Fruit fly (Drosophila melanogaster) whole organism: ENCODE results near the gene CG6652.

Experiments used
- CG8478 ChIP-seq: fragments of >200 bp; optimal IDR thresholded peaks from 2 replicates; lab custom pipeline; 2018; ENCODE audit warnings: inconsistent platforms
- Dll ChIP-seq: fragments of >200 bp; optimal IDR thresholded peaks from 2 replicates; lab custom pipeline; 2017
- EcR ChIP-seq, 2 experiments: fragments of >200 bp; optimal IDR thresholded peaks; 2 replicates each; lab custom pipeline; 2017; ENCODE audit warnings: missing biosample characterization in 2 of 2, missing genetic modification characterization in 2 of 2, missing genetic modification reagents in 2 of 2
- pan ChIP-seq: fragments of >200 bp; optimal IDR thresholded peaks from 2 replicates; lab custom pipeline; 2017
- psq ChIP-seq: fragments of >200 bp; optimal IDR thresholded peaks from 2 replicates; lab custom pipeline; 2017
- usp ChIP-seq: fragments of >200 bp; optimal IDR thresholded peaks from 2 replicates; lab custom pipeline; 2017; ENCODE audit warnings: missing biosample characterization, missing genetic modification characterization, mixed read lengths

Gene CG6652

DNA sequence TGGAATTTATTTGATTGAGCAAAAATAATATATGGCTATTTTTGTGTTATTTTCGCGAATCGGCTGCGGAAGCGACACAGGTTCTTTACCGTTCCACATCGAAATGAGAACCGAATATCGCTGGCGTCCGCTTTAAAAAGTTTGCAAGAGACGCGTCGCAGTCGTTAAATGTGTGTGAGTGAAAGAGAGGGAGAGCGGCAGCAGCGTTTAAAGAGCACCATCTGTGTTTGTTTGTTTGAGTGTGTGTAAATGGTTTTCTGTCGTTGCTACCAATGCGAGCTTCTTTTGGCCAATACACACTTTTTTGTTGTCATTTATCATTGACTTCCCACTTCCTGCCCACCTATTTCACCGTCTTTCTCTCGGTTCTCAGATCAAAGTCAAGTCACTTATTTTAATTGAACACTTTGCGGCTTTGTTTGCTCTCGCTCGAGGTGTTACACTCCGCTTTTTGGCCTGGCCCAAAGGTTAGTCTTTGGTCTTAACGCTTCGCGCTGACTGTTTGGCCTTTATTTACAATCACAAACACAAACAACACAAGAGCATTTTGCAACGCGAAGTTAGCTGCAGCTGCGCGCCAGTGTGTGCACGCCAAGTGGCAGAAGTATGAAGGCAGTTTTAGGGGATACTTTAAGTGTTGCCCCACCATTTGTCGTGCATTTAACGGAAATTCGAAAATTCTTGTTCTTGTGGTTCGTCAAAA lies 10.5 kb downstream of the CG6652 start, which contains the start of gene CG3764:
Gene CG3764 (minus strand): TSS at position 549 of the 703 bp plus-strand sequence.
- no peak for TF ChIP-seq EcR (GFP tag; optimal IDR thresholded peaks at IDR 0.05; lab: Kevin White, UChicago)
- peak; percentile 74 for TF ChIP-seq Dll (lab: Kevin White, UChicago)
- no peak for TF ChIP-seq CG8478

DNA sequence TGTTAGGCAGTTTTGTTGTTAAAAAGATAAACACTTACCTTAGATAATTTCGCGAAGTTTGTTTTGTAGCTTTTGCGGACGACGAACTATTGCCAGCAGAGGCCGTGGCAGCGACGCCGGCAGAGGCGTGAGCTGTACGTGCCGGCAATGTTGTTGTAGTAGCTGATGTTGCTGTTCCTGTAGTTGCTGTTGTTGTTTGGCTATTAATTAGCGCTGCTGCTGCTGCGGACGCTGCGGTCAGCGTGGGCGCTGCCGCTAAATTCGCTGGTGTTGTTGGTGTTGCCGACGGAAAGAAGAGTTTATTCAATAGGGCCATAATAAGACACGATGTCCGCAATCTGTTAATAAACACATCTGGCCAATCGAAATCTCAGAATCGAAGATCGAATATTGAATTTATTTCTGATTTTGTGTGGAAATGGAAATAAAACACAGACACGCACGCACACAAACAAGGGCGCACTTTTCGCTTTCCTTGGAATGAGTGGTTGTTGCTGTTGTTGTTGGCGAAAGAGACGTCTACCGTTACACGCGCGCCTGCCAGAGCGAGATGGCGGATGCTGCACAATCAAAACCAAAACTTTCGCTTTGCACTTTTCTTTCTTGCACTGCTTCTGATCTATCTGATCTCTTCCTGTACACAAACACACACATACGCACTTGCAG lies 11.2 kb downstream of the CG6652 start:
- TF ChIP-seq psq (lab: Kevin White, UChicago) (no peak), Dll (lab: Kevin White, UChicago) (no peak), pan (no peak), CG8478 (peak; percentile 43), usp (GFP tag; lab: Kevin White, UChicago) (no peak), EcR (GFP tag; optimal IDR thresholded peaks at IDR 0.05; lab: Kevin White, UChicago) (no peak)

DNA sequence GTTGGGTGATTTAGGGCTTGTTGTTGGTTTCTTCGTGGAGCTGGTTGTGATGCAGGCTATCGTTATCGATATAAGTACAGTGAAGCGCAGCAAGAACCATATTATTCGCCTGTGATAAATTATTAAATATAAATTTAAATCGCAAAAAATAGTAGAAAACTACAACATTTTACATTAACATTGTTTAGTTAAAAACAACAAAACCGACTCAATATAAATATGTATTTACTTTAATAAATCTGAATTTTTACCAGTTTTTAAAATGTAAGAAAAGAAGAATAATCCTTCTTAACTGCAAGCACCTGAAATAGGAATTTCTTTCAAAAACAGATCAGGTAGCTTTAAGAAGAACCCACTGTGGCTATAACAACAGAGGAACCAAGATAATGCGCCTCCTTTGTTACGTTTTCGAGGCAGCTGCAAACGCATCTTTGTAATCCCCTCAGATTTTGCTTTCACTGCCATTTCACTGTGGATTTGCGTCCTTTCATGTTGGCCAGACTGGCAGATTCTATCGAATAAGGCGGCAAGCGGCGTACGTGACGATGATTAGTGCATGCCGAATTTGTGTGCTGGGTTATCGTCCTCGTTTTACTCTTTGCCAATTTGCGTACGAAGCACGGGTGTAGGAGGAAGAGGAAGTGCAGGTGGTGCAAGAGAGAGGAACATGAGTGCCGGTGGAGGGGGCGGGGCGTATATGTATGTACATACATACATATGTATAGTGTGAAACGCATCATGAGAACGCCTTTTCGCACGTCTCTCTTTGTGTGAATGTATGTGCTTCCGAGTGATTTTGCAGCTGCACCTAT lies 12.0 kb downstream of the CG6652 start:
- TF ChIP-seq CG8478 (peak; percentile 24), usp (GFP tag; lab: Kevin White, UChicago) (no peak)

DNA sequence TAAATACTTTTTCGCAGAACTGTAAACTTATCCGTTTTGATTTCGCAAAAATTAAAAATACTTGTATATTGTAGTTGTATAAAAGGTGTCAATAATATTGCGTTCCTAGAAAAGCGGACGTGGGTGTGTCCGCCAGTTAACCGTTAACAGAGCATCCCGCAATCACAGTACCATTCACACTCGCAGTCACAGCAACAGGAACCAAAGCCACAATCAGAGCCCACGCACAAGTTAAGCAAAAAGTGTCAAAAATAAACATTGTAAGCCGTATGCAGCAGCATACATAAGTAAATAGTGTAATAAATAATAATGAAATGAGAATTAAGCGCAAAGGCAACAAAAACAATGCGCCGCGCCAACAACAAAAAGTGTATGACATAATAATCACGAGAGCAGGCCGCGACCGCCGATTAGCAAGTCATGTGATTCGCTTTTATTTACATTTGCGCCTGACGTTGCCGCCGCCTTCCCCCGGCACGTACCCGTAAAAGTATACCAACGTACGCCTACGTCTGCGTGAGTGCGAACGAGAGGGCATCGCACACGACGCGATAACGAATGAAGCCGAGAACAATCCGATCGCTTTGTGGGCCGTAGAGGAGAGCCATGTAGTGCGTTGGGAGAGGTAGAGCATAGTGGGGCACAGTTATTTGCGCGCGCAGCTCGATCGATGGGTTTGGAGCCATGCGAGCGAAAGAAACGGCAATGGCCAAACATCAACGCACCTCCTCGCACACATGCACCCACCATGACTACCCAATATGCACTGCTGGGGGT lies 12.8 kb downstream of the CG6652 start:
- TF ChIP-seq Dll (lab: Kevin White, UChicago) (no peak), EcR (GFP tag; optimal IDR thresholded peaks at IDR 0.05; lab: Kevin White, UChicago) (peak in 1 of 2 experiments; percentile 38), CG8478 (peak; percentile 21)

DNA sequence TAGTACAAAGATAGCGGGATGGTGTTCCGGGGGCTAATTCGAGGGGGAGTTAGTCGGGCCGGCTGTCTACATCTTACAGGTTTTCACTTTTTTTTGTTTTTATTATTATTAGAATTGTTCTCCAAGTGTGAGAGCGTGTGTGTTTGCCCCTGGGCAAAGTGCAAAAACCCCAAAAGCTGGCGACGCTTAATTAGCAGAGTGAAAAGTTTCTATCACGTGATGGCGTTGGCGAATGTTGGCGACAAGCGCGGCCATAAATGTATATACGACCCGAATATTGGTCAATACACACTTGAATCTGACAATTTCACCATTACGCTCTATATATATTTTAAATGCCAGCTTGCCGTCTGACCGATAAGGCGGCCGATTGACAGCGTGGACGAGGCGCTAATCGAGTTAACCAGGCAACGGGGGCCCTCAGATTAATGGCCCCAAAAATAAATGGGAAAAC lies 13.7 kb downstream of the CG6652 start:
- TF ChIP-seq Dll (lab: Kevin White, UChicago) (no peak), EcR (GFP tag; optimal IDR thresholded peaks at IDR 0.05; lab: Kevin White, UChicago) (no peak), CG8478 (no peak), psq (lab: Kevin White, UChicago) (no peak), pan (no peak), usp (GFP tag; lab: Kevin White, UChicago) (no peak)

DNA sequence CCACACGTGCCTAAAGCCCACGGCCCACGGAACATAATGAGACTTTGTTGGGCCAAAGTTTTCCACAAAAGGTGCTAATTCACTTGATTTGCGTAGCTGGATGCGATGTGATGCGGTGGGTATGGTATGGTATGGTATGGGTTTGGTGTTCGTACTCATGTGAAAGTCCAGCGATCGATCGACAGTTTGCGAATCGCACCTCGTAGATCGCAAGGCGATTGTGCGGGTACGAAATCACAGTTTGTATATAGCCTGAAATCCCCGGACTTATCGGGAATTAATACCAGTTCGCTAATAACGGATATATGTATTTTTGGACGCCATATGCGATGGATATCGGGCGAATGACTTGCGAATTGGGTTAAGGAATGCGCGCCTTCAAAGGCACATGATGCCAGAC lies 14.7 kb downstream of the CG6652 start:
- TF ChIP-seq CG8478 (no peak), pan (no peak), EcR (GFP tag; optimal IDR thresholded peaks at IDR 0.05; lab: Kevin White, UChicago) (no peak), Dll (lab: Kevin White, UChicago) (no peak), psq (lab: Kevin White, UChicago) (no peak), usp (GFP tag; lab: Kevin White, UChicago) (no peak)

DNA sequence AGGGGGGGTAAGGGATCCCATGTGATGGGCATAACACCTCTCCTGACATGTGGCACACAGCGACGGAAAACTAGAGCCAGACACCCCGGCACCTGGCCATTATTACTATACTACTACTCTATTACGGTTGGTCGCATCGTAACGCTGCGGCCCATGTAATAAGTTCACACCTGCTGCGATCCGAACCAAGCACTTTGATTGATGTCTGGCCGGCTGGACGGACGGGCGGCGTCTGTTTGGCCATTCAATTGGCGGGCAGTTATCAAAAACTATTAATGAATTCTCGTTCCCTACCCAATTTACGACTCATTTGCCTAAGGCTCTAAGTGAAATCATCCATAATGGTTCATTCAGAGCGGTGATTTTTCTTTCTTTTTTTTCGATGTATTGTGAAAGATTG lies 15.2 kb downstream of the CG6652 start:
- no peak for TF ChIP-seq EcR (GFP tag; optimal IDR thresholded peaks at IDR 0.05; lab: Kevin White, UChicago)
- no peak for TF ChIP-seq CG8478
- no peak for TF ChIP-seq psq (lab: Kevin White, UChicago)
- TF ChIP-seq Dll (lab: Kevin White, UChicago): no peak
- TF ChIP-seq pan: no peak
- no peak for TF ChIP-seq usp (GFP tag; lab: Kevin White, UChicago)

DNA sequence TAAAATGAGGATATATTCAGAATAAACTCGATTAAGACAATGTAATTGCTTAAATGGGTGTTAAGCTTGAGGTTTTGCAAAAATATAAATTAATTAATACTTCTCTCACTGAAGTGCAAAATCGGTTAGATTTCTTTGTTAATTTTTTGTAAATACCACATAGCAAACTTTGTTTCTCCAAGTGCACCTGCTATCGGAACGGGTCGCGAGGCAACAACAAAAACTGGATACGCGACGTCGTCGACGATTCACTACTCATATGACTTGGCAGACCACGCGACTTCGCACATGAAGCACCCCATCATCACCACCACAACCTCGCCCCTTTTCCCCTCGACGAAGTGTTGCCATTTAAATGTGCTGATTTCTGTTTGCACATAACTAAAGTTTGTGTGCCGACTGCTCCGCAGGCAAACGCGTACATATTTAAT lies 15.6 kb downstream of the CG6652 start:
- TF ChIP-seq CG8478 (no peak), pan (no peak), psq (lab: Kevin White, UChicago) (no peak), usp (GFP tag; lab: Kevin White, UChicago) (no peak), EcR (GFP tag; optimal IDR thresholded peaks at IDR 0.05; lab: Kevin White, UChicago) (no peak)

DNA sequence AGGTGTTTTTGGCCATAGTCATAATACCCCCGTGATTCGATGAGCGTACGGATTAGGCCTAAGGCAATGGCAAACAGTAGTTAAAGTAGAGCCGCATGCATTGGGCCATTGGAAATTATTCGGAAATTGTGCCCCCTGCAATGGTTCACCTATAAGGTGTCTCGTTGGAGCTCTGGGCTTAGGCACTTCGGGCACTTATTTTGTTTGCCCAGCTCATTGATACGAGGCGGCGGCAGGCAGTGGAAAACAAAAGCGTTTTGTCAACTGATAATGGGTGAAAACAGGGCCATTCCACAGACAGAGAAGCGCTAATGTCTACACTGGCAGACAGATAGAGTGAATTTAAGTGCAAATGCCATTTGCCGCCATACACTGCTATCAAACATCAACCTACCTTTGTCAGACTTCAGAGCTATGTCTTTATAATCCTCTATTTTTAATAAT lies 16.4 kb downstream of the CG6652 start:
- TF ChIP-seq CG8478 (no peak), pan (no peak), Dll (lab: Kevin White, UChicago) (no peak), EcR (GFP tag; optimal IDR thresholded peaks at IDR 0.05; lab: Kevin White, UChicago) (no peak), psq (lab: Kevin White, UChicago) (no peak), usp (GFP tag; lab: Kevin White, UChicago) (no peak)

DNA sequence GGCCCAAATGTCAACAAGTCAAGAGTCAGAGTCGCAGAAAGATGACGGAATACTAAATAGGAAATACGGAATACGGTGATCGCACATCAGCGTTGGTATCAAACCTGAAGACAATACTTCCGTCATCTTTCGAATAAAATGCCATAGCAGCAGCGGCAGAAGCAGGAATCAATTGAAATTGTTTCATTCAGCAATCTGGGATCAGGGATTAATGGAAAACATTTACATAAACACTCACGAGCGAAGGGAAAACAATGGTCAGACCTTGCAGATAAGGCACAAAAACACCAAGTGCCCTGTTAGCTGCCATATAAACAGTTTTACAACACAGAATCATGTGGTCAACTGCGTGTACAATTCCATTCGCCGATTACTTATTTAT lies 17.2 kb downstream of the CG6652 start:
- TF ChIP-seq pan: no peak

DNA sequence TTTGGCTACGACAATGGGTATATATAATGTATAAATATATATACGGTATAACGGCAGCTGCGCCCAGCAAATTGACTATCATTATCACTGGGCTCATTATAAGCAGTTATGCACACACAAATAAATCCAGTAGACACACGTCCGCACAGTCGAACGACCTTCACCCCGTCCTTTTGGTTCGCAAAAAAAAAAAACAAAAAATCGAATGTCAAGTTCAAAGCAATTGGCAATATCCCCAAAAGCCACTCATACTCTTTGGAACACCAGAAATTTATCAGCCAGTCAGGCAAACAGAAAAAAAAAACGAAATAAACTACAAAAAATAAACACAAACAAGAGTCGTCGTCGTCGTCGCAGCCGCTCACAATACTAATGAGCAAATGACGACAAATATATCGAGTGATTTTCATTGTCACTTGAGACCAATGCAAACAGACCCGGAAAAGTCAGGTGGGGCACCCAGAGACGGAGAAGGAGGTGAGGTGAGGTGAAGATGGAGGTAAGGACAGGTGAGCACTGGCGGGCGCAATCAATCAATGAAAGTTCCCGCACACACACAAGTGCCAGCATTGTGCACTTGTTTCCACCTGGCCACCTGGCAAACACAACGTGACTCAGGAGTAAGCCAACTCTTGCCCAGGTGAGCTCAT lies 17.8 kb downstream of the CG6652 start:
- no peak for TF ChIP-seq Dll (lab: Kevin White, UChicago)
- no peak for TF ChIP-seq EcR (GFP tag; optimal IDR thresholded peaks at IDR 0.05; lab: Kevin White, UChicago)
- no peak for TF ChIP-seq usp (GFP tag; lab: Kevin White, UChicago)
- no peak for TF ChIP-seq CG8478
- TF ChIP-seq pan: no peak
- no peak for TF ChIP-seq psq (lab: Kevin White, UChicago)
